Worm (Caenorhabditis elegans) whole organism, late embryonic: ENCODE results near the gene fbxa-131.

Experiments used
- C08G9.2 ChIP-seq: sonication (generic microtip); optimal IDR thresholded peaks from 2 replicates; lab custom pipeline; 2016; ENCODE audit warnings: mild to moderate bottlenecking, missing genetic modification characterization, moderate library complexity, missing compliant biosample characterization
- K02D7.2 ChIP-seq: sonication (generic microtip); optimal IDR thresholded peaks from 2 replicates; lab custom pipeline; 2017; ENCODE audit warnings: mild to moderate bottlenecking, missing genetic modification characterization, missing compliant biosample characterization
- T23F11.4 ChIP-seq: fragments of 200-800 bp; sonication (Bioruptor generic); optimal IDR thresholded peaks from 2 replicates; lab custom pipeline; 2018; ENCODE audit warnings: mild to moderate bottlenecking, missing genetic modification characterization, missing compliant biosample characterization
- ahr-1 ChIP-seq: sonication (generic microtip); optimal IDR thresholded peaks from 2 replicates; lab custom pipeline; 2016; ENCODE audit warnings: missing genetic modification characterization, missing compliant biosample characterization
- ama-1 ChIP-seq: fragments of 150-350 bp; optimal IDR thresholded peaks from 2 replicates; lab custom pipeline; 2014
- ceh-14 ChIP-seq: sonication (generic microtip); optimal IDR thresholded peaks from 2 replicates; lab custom pipeline; 2016; ENCODE audit warnings: missing genotype, missing genetic modification characterization, missing compliant biosample characterization
- ceh-18 ChIP-seq: sonication (generic microtip); optimal IDR thresholded peaks from 2 replicates; lab custom pipeline; 2016; ENCODE audit warnings: missing genetic modification characterization, missing compliant biosample characterization
- ceh-19 ChIP-seq: fragments of 200-800 bp; sonication (Bioruptor generic); optimal IDR thresholded peaks from 2 replicates; lab custom pipeline; 2018; ENCODE audit warnings: mild to moderate bottlenecking, missing genetic modification characterization, missing compliant biosample characterization
- ceh-2 ChIP-seq: sonication (generic microtip); optimal IDR thresholded peaks from 2 replicates; lab custom pipeline; 2016; ENCODE audit warnings: missing genotype, missing genetic modification characterization, missing compliant biosample characterization
- ceh-22 ChIP-seq: sonication (generic microtip); optimal IDR thresholded peaks from 2 replicates; lab custom pipeline; 2017; ENCODE audit warnings: missing biosample characterization, missing genetic modification characterization
- ceh-34 ChIP-seq: sonication (generic microtip); optimal IDR thresholded peaks from 2 replicates; lab custom pipeline; 2016; ENCODE audit warnings: mild to moderate bottlenecking, missing genetic modification characterization, missing compliant biosample characterization
- ceh-45 ChIP-seq: fragments of 200-800 bp; sonication (Bioruptor generic); IDR thresholded peaks from 2 replicates; pipeline ENCODE4 v1.3.6; 2022; ENCODE audit warnings: missing genetic modification reagents, missing genetic modification characterization, missing compliant biosample characterization
- ceh-6 ChIP-seq: fragments of 200-800 bp; sonication (Bioruptor generic); optimal IDR thresholded peaks from 2 replicates; lab custom pipeline; 2018; ENCODE audit warnings: mild to moderate bottlenecking, missing genetic modification characterization, missing compliant biosample characterization
- ceh-9 ChIP-seq: sonication (generic microtip); optimal IDR thresholded peaks from 2 replicates; lab custom pipeline; 2016; ENCODE audit warnings: mild to moderate bottlenecking, missing genetic modification characterization, inconsistent platforms, missing compliant biosample characterization
- fkh-10 ChIP-seq: fragments of 150-350 bp; optimal IDR thresholded peaks from 2 replicates; lab custom pipeline; 2014; ENCODE audit warnings: missing biosample characterization, missing genetic modification reagents, missing genetic modification characterization
- hlh-13 ChIP-seq: fragments of 200-800 bp; sonication (Bioruptor generic); optimal IDR thresholded peaks from 2 replicates; lab custom pipeline; 2018; ENCODE audit warnings: mild to moderate bottlenecking, missing genetic modification characterization, missing compliant biosample characterization
- hlh-30 ChIP-seq: sonication (generic microtip); optimal IDR thresholded peaks from 2 replicates; lab custom pipeline; 2017; ENCODE audit warnings: antibody characterized with exemption, missing genetic modification characterization, missing compliant biosample characterization; ENCODE audit not compliant: insufficient read depth
- hlh-6 ChIP-seq: sonication (generic microtip); optimal IDR thresholded peaks from 2 replicates; lab custom pipeline; 2016; ENCODE audit warnings: missing genotype, missing genetic modification characterization, missing compliant biosample characterization
- madf-2 ChIP-seq: sonication (generic microtip); optimal IDR thresholded peaks from 2 replicates; lab custom pipeline; 2017; ENCODE audit warnings: missing genetic modification characterization, missing compliant biosample characterization
- nfya-1 ChIP-seq: sonication (generic microtip); optimal IDR thresholded peaks from 2 replicates; lab custom pipeline; 2017; ENCODE audit warnings: missing genetic modification characterization, mild to moderate bottlenecking, missing compliant biosample characterization, antibody characterized with exemption, moderate library complexity
- npax-4 ChIP-seq: sonication (generic microtip); optimal IDR thresholded peaks from 2 replicates; lab custom pipeline; 2016; ENCODE audit warnings: missing genetic modification characterization, missing compliant biosample characterization
- odd-2 ChIP-seq: sonication (generic microtip); optimal IDR thresholded peaks from 2 replicates; lab custom pipeline; 2017; ENCODE audit warnings: antibody characterized with exemption, mild to moderate bottlenecking, missing genetic modification characterization, missing compliant biosample characterization
- pag-3 ChIP-seq: sonication (generic microtip); optimal IDR thresholded peaks from 2 replicates; lab custom pipeline; 2016; ENCODE audit warnings: missing compliant biosample characterization, missing genetic modification characterization, borderline replicate concordance
- pha-2 ChIP-seq: sonication (generic microtip); optimal IDR thresholded peaks from 2 replicates; lab custom pipeline; 2017; ENCODE audit warnings: mild to moderate bottlenecking, missing genetic modification characterization, missing compliant biosample characterization
- pha-4 ChIP-seq: fragments of 150-350 bp; optimal IDR thresholded peaks from 2 replicates; lab custom pipeline; 2018; ENCODE audit warnings: missing biosample characterization, missing genetic modification reagents, missing genetic modification characterization
- ref-2 ChIP-seq: sonication (generic microtip); optimal IDR thresholded peaks from 2 replicates; lab custom pipeline; 2016; ENCODE audit warnings: missing genetic modification characterization, missing compliant biosample characterization
- sdc-2 ChIP-seq: sonication (generic microtip); optimal IDR thresholded peaks from 2 replicates; lab custom pipeline; 2016; ENCODE audit warnings: missing genotype, missing genetic modification characterization, missing compliant biosample characterization
- syd-9 ChIP-seq: sonication (generic microtip); optimal IDR thresholded peaks from 2 replicates; lab custom pipeline; 2016; ENCODE audit warnings: mild to moderate bottlenecking, missing genetic modification characterization, moderate library complexity, missing compliant biosample characterization
- tbx-7 ChIP-seq: sonication (generic microtip); optimal IDR thresholded peaks from 2 replicates; lab custom pipeline; 2016; ENCODE audit warnings: missing genotype, missing genetic modification characterization, missing compliant biosample characterization
- ttx-3 ChIP-seq: sonication (generic microtip); optimal IDR thresholded peaks from 2 replicates; lab custom pipeline; 2016; ENCODE audit warnings: missing genetic modification reagents, missing genetic modification characterization, missing compliant biosample characterization
- unc-55 ChIP-seq: sonication (generic microtip); optimal IDR thresholded peaks from 2 replicates; lab custom pipeline; 2017; ENCODE audit warnings: missing biosample characterization, missing genetic modification reagents, missing genetic modification characterization
- unc-86 ChIP-seq: sonication (generic microtip); optimal IDR thresholded peaks from 2 replicates; lab custom pipeline; 2016; ENCODE audit warnings: missing genetic modification characterization, missing compliant biosample characterization
- zip-5 ChIP-seq: sonication (generic microtip); optimal IDR thresholded peaks from 2 replicates; lab custom pipeline; 2016; ENCODE audit warnings: missing genetic modification characterization, missing compliant biosample characterization

fbxa-131 gene

ce11 chrV:19730280-19730679, 7.9 kb upstream of the fbxa-131 start, which contains the start of gene Y116F11A.1:
Y116F11A.1 (plus strand) TSS chrV:19730580.
- TF ChIP-seq ceh-22 (no peak), odd-2 (tag; lab: Kevin White, UChicago) (no peak), C08G9.2 (no peak), pha-2 (tag; lab: Kevin White, UChicago) (no peak), unc-55 (GFP tag; lab: Kevin White, UChicago) (no peak), pag-3 (tag; lab: Kevin White, UChicago) (no peak), ceh-2 (tag; lab: Kevin White, UChicago) (no peak), ceh-45 (GFP tag; lab: Robert Waterston, UW) (no peak), pha-4 (tag; lab: Kevin White, UChicago) (no peak), sdc-2 (tag; lab: Kevin White, UChicago) (no peak), zip-5 (no peak), ceh-6 (no peak), nfya-1 (tag; lab: Kevin White, UChicago) (no peak), ttx-3 (tag; lab: Kevin White, UChicago) (no peak)

ce11 chrV:19733728-19734127, 4.5 kb upstream of the fbxa-131 start:
- peak; percentile 40 for TF ChIP-seq pag-3 (tag; lab: Kevin White, UChicago)
- TF ChIP-seq madf-2 (tag; lab: Kevin White, UChicago) = no peak

- TF ChIP-seq T23F11.4 (GFP tag; lab: Kevin White, UChicago) = no peak
- TF ChIP-seq C08G9.2 = no peak
- TF ChIP-seq ceh-19 (GFP tag; lab: Kevin White, UChicago) = no peak
- no peak for TF ChIP-seq unc-55 (GFP tag; lab: Kevin White, UChicago)
- TF ChIP-seq ahr-1 = no peak
- TF ChIP-seq hlh-30 (tag; lab: Kevin White, UChicago) = no peak
- TF ChIP-seq syd-9 (tag; lab: Kevin White, UChicago) = no peak
- TF ChIP-seq ceh-9 = no peak
- TF ChIP-seq ceh-18 (tag; lab: Kevin White, UChicago) = no peak
- TF ChIP-seq pha-2 (tag; lab: Kevin White, UChicago) = no peak
- TF ChIP-seq ceh-22 = no peak
These were observed 759 bp upstream of the fbxa-131 start, which contains the start of gene W04E12.7 for ce11 chrV:19737458-19737857. W04E12.7 (minus strand) TSS chrV:19737558.

- TF ChIP-seq hlh-13 (GFP tag; lab: Kevin White, UChicago) = no peak
These were observed 2.8 kb downstream of the fbxa-131 start, which contains the start of gene W04E12.2 for ce11 chrV:19741034-19741433. W04E12.2 (minus strand) TSS chrV:19741134.

- TF ChIP-seq ceh-19 (GFP tag; lab: Kevin White, UChicago) (no peak), fkh-10 (no peak), ceh-14 (tag; lab: Kevin White, UChicago) (no peak), ref-2 (tag; lab: Kevin White, UChicago) (no peak), npax-4 (tag; lab: Kevin White, UChicago) (no peak), unc-86 (tag; lab: Kevin White, UChicago) (no peak), tbx-7 (tag; lab: Kevin White, UChicago) (no peak), pha-2 (tag; lab: Kevin White, UChicago) (no peak), ceh-18 (tag; lab: Kevin White, UChicago) (no peak)
- TF ChIP-seq, all 69 proteins: peak for 0
These were observed 3.4 kb downstream of the fbxa-131 start, which contains the start of gene W04E12.3 for ce11 chrV:19741651-19742050. W04E12.3 (plus strand) TSS chrV:19741951.

ce11 chrV:19743305-19743704, 5.1 kb downstream of the fbxa-131 start, which contains the start of gene W04E12.4:
W04E12.4 (plus strand) TSS chrV:19743605.
- TF ChIP-seq hlh-30 (tag; lab: Kevin White, UChicago) (no peak), tbx-7 (tag; lab: Kevin White, UChicago) (no peak), ceh-45 (GFP tag; lab: Robert Waterston, UW) (no peak), hlh-6 (no peak), madf-2 (tag; lab: Kevin White, UChicago) (no peak), ama-1 (lab: Kevin White, UChicago) (no peak), K02D7.2 (no peak), npax-4 (tag; lab: Kevin White, UChicago) (no peak), ceh-34 (no peak)
